Worm (Caenorhabditis elegans) whole organism, L2 larva: ENCODE data around the gene clc-21.

Source experiments
- C34F6.9 ChIP-seq: fragments of 150-350 bp; optimal IDR thresholded peaks from 2 replicates; lab custom pipeline; 2014; ENCODE audit warnings: missing biosample characterization, missing genetic modification characterization
- F13H6.1 ChIP-seq: sonication (generic microtip); optimal IDR thresholded peaks from 2 replicates; lab custom pipeline; 2016; ENCODE audit warnings: missing genetic modification characterization, missing compliant biosample characterization
- ZK546.5 ChIP-seq: sonication (generic microtip); optimal IDR thresholded peaks from 2 replicates; lab custom pipeline; 2017; ENCODE audit warnings: missing biosample characterization, missing genetic modification characterization
- dmd-4 ChIP-seq: sonication (generic microtip); optimal IDR thresholded peaks from 2 replicates; lab custom pipeline; 2017; ENCODE audit warnings: missing biosample characterization, missing genetic modification characterization
- lin-39 ChIP-seq: fragments of 150-350 bp; optimal IDR thresholded peaks from 2 replicates; lab custom pipeline; 2014; ENCODE audit warnings: missing biosample characterization, missing genetic modification reagents, missing genetic modification characterization
- mdl-1 ChIP-seq, 2 experiments: fragments of 150-350 bp in 1 of 2; sonication (generic microtip) in 1 of 2; optimal IDR thresholded peaks; 2 replicates each; lab custom pipeline; 2017; ENCODE audit warnings: missing biosample characterization in 2 of 2, missing genetic modification characterization in 2 of 2
- nhr-10 ChIP-seq: sonication (generic microtip); optimal IDR thresholded peaks from 2 replicates; lab custom pipeline; 2017; ENCODE audit warnings: missing biosample characterization, missing genetic modification characterization
- nhr-11 ChIP-seq: fragments of 150-350 bp; optimal IDR thresholded peaks from 2 replicates; lab custom pipeline; 2014; ENCODE audit warnings: missing biosample characterization, missing genetic modification characterization
- nhr-237 ChIP-seq: fragments of 150-350 bp; optimal IDR thresholded peaks from 2 replicates; lab custom pipeline; 2014; ENCODE audit warnings: missing biosample characterization, missing genetic modification characterization
- nhr-77 ChIP-seq: fragments of 150-350 bp; optimal IDR thresholded peaks from 2 replicates; lab custom pipeline; 2014; ENCODE audit warnings: missing biosample characterization, missing genetic modification characterization
- sem-4 ChIP-seq: fragments of 150-350 bp; optimal IDR thresholded peaks from 2 replicates; lab custom pipeline; 2014; ENCODE audit warnings: missing biosample characterization, missing genetic modification reagents, missing genetic modification characterization
- unc-39 ChIP-seq: fragments of 150-350 bp; optimal IDR thresholded peaks from 2 replicates; lab custom pipeline; 2014; ENCODE audit warnings: missing biosample characterization, missing genetic modification characterization
- unc-62 ChIP-seq: fragments of 150-350 bp; optimal IDR thresholded peaks from 2 replicates; lab custom pipeline; 2014; ENCODE audit warnings: missing biosample characterization, missing genetic modification reagents, missing genetic modification characterization
- ztf-11 ChIP-seq: sonication (generic microtip); optimal IDR thresholded peaks from 2 replicates; lab custom pipeline; 2017; ENCODE audit warnings: missing biosample characterization, missing genetic modification characterization

ce11 chrV:17439406-17439805, 22.5 kb downstream of the clc-21 start, which contains the start of gene srh-154:
- TF ChIP-seq dmd-4 (tag; lab: Kevin White, UChicago) (no peak), sem-4 (tag; lab: Kevin White, UChicago) (no peak), nhr-10 (tag; lab: Kevin White, UChicago) (no peak), unc-39 (tag; lab: Kevin White, UChicago) (no peak), unc-62 (GFP tag; lab: Kevin White, UChicago) (no peak), mdl-1 (tag; optimal IDR thresholded peaks at IDR 0.05; lab: Kevin White, UChicago) (no peak), C34F6.9 (tag; lab: Kevin White, UChicago) (no peak), nhr-77 (tag; lab: Kevin White, UChicago) (no peak), F13H6.1 (no peak), ZK546.5 (tag; lab: Kevin White, UChicago) (no peak), nhr-237 (tag; lab: Kevin White, UChicago) (no peak), lin-39 (tag; lab: Kevin White, UChicago) (no peak), ztf-11 (tag; lab: Kevin White, UChicago) (no peak), nhr-11 (tag; lab: Kevin White, UChicago) (no peak)
